Fruit fly (Drosophila melanogaster) whole organism: ENCODE results near the gene CG14110.

Experiments used
- CG8478 ChIP-seq: fragments of >200 bp; optimal IDR thresholded peaks from 2 replicates; lab custom pipeline; 2018; ENCODE audit warnings: inconsistent platforms
- Dll ChIP-seq: fragments of >200 bp; optimal IDR thresholded peaks from 2 replicates; lab custom pipeline; 2017
- EcR ChIP-seq, 2 experiments: fragments of >200 bp; optimal IDR thresholded peaks; 2 replicates each; lab custom pipeline; 2017; ENCODE audit warnings: missing biosample characterization in 2 of 2, missing genetic modification characterization in 2 of 2, missing genetic modification reagents in 2 of 2
- pan ChIP-seq: fragments of >200 bp; optimal IDR thresholded peaks from 2 replicates; lab custom pipeline; 2017
- psq ChIP-seq: fragments of >200 bp; optimal IDR thresholded peaks from 2 replicates; lab custom pipeline; 2017
- usp ChIP-seq: fragments of >200 bp; optimal IDR thresholded peaks from 2 replicates; lab custom pipeline; 2017; ENCODE audit warnings: missing biosample characterization, missing genetic modification characterization, mixed read lengths

Gene CG14110

dm6 chr3L:13425571-13425970 is 41.0 kb downstream of the CG14110 start, which contains the start of gene CG14106:
Gene CG14106, minus strand, starts transcription at chr3L:13425671.
- TF ChIP-seq Dll (lab: Kevin White, UChicago) (no peak), EcR (GFP tag; optimal IDR thresholded peaks at IDR 0.05; lab: Kevin White, UChicago) (no peak)

dm6 chr3L:13426573-13426972 is 42.0 kb downstream of the CG14110 start, which contains the start of gene CG14105:
Gene CG14105, minus strand, starts transcription at chr3L:13426673.
- no peak for TF ChIP-seq EcR (GFP tag; optimal IDR thresholded peaks at IDR 0.05; lab: Kevin White, UChicago)
- TF ChIP-seq pan (lab: Kevin White, UChicago): no peak
- no peak for TF ChIP-seq usp
- no peak for TF ChIP-seq Dll (lab: Kevin White, UChicago)
- no peak for TF ChIP-seq psq
- no peak for TF ChIP-seq CG8478 (lab: Kevin White, UChicago)

dm6 chr3L:13430171-13430570 is 45.6 kb downstream of the CG14110 start:
- TF ChIP-seq EcR (GFP tag; optimal IDR thresholded peaks at IDR 0.05; lab: Kevin White, UChicago): no peak
- TF ChIP-seq usp: no peak
- no peak for TF ChIP-seq CG8478 (lab: Kevin White, UChicago)
- no peak for TF ChIP-seq pan (lab: Kevin White, UChicago)
- no peak for TF ChIP-seq psq
- TF ChIP-seq Dll (lab: Kevin White, UChicago): no peak

- no peak for TF ChIP-seq Dll (lab: Kevin White, UChicago)
These were observed 48.2 kb downstream of the CG14110 start for dm6 chr3L:13432791-13433190.

- TF ChIP-seq Dll (lab: Kevin White, UChicago) (no peak), usp (no peak), EcR (GFP tag; optimal IDR thresholded peaks at IDR 0.05; lab: Kevin White, UChicago) (no peak), pan (lab: Kevin White, UChicago) (no peak), psq (no peak), CG8478 (lab: Kevin White, UChicago) (no peak)
These were observed 48.9 kb downstream of the CG14110 start for dm6 chr3L:13433522-13433921.

dm6 chr3L:13435170-13435727 is 50.7 kb downstream of the CG14110 start, which contains the start of gene CG10713:
Gene CG10713, minus strand, starts transcription at chr3L:13435229.
- TF ChIP-seq usp (no peak), Dll (lab: Kevin White, UChicago) (no peak), CG8478 (lab: Kevin White, UChicago) (no peak), pan (lab: Kevin White, UChicago) (no peak), psq (no peak), EcR (GFP tag; optimal IDR thresholded peaks at IDR 0.05; lab: Kevin White, UChicago) (no peak)
